Worm (Caenorhabditis elegans) whole organism, L3 larva: ENCODE data around the gene C15C8.8.

ENCODE experiments used
- ceh-28 ChIP-seq: fragments of 150-350 bp; optimal IDR thresholded peaks from 2 replicates; lab custom pipeline; 2014; ENCODE audit warnings: missing biosample characterization, missing genetic modification reagents, missing genetic modification characterization
- ceh-82 ChIP-seq: fragments of 150-350 bp; optimal IDR thresholded peaks from 2 replicates; lab custom pipeline; 2014; ENCODE audit warnings: missing biosample characterization, missing genetic modification characterization
- ceh-9 ChIP-seq: sonication (generic microtip); optimal IDR thresholded peaks from 2 replicates; lab custom pipeline; 2018; ENCODE audit warnings: missing biosample characterization, missing genetic modification characterization
- elt-3 ChIP-seq, 3 experiments: fragments of 150-350 bp in 1 of 3; sonication (generic microtip) in 2 of 3; optimal IDR thresholded peaks; 2 replicates in 2 of 3; 4 replicates in 1 of 3; lab custom pipeline; 2014 to 2017; ENCODE audit warnings: missing biosample characterization in 3 of 3, missing genetic modification characterization in 3 of 3
- nhr-11 ChIP-seq: fragments of 150-350 bp; optimal IDR thresholded peaks from 2 replicates; lab custom pipeline; 2014; ENCODE audit warnings: missing biosample characterization, missing genetic modification characterization
- nhr-28 ChIP-seq: fragments of 150-350 bp; optimal IDR thresholded peaks from 2 replicates; lab custom pipeline; 2014; ENCODE audit warnings: missing biosample characterization, missing genetic modification characterization
- unc-62 ChIP-seq: fragments of 150-350 bp; sonication (generic microtip); optimal IDR thresholded peaks from 4 replicates; lab custom pipeline; 2014; ENCODE audit warnings: missing biosample characterization, missing genetic modification reagents, missing genetic modification characterization

DNA sequence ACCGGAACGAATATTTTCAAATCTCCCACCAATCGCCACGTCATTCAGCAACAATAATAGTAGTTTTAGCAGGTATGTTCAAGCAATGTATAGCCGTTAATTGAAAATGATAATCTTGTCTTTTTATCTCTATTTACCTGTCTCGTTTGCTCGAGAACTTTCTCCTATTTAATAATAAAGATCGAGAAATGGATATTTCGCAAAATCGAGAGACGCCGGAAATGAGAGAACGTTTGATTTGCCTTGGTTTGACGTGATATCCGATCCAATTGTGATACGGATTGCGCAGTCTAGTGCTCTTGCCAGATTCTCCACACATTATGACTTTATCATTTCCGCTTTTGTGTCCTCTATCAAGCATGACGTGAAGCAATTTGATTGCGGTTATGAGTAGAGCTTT is 21.5 kb upstream of the C15C8.8 start:
- TF ChIP-seq elt-3 (tag; optimal IDR thresholded peaks at IDR 0.05; lab: Kevin White, UChicago) (no peak), nhr-28 (tag; lab: Kevin White, UChicago) (no peak), ceh-9 (tag; lab: Kevin White, UChicago) (no peak), nhr-11 (tag; lab: Kevin White, UChicago) (no peak), ceh-82 (tag; lab: Kevin White, UChicago) (no peak), unc-62 (GFP tag; lab: Kevin White, UChicago) (no peak), ceh-28 (tag; lab: Kevin White, UChicago) (no peak)
